Worm (Caenorhabditis elegans) whole organism, L1 larva: ENCODE results near the gene orc-1.
A peak's percentile ranks its signal among the peaks of the same experiment; 100 is the strongest.

Source experiments
- C34B4.2 ChIP-seq: sonication (generic microtip); optimal IDR thresholded peaks from 2 replicates; lab custom pipeline; 2017; ENCODE audit warnings: mild to moderate bottlenecking, missing genetic modification characterization, missing compliant biosample characterization
- Y116A8C.19 ChIP-seq: sonication (generic microtip); optimal IDR thresholded peaks from 2 replicates; lab custom pipeline; 2016; ENCODE audit warnings: missing compliant biosample characterization, missing genetic modification characterization, borderline replicate concordance
- aha-1 ChIP-seq: fragments of 150-350 bp; optimal IDR thresholded peaks from 2 replicates; lab custom pipeline; 2014; ENCODE audit warnings: missing biosample characterization, missing genetic modification characterization
- ama-1 ChIP-seq: fragments of 150-350 bp; optimal IDR thresholded peaks from 2 replicates; lab custom pipeline; 2014
- ceh-8 ChIP-seq: fragments of 200-800 bp; sonication (Bioruptor generic); optimal IDR thresholded peaks from 2 replicates; lab custom pipeline; 2018; ENCODE audit warnings: mild to moderate bottlenecking, missing genetic modification characterization, moderate library complexity, missing compliant biosample characterization
- ceh-88 ChIP-seq: fragments of 200-800 bp; sonication (Bioruptor generic); IDR thresholded peaks from 2 replicates; pipeline ENCODE4 v1.3.6; 2022; ENCODE audit warnings: missing genetic modification characterization, missing compliant biosample characterization
- ces-1 ChIP-seq: fragments of 150-350 bp; optimal IDR thresholded peaks from 2 replicates; lab custom pipeline; 2014; ENCODE audit warnings: missing biosample characterization, missing genetic modification reagents, missing genetic modification characterization
- dsc-1 ChIP-seq: sonication (generic microtip); optimal IDR thresholded peaks from 2 replicates; lab custom pipeline; 2016; ENCODE audit warnings: mild to moderate bottlenecking, missing genetic modification characterization, missing compliant biosample characterization
- efl-3 ChIP-seq: fragments of 200-800 bp; sonication (Bioruptor generic); optimal IDR thresholded peaks from 2 replicates; lab custom pipeline; 2018; ENCODE audit warnings: mild to moderate bottlenecking, missing genetic modification characterization, missing compliant biosample characterization
- egl-13 ChIP-seq: sonication (generic microtip); optimal IDR thresholded peaks from 2 replicates; lab custom pipeline; 2016; ENCODE audit warnings: missing genotype, missing genetic modification reagents, missing genetic modification characterization, missing compliant biosample characterization
- elt-3 ChIP-seq, 6 experiments: fragments of 150-350 bp in 1 of 6; sonication (generic microtip); optimal IDR thresholded peaks; 2 replicates each; lab custom pipeline; 2017 to 2018; ENCODE audit warnings: missing biosample characterization in 6 of 6, missing genetic modification characterization in 6 of 6, inconsistent platforms in 1 of 6
- ets-5 ChIP-seq: fragments of 200-800 bp; sonication (Bioruptor generic); IDR thresholded peaks from 2 replicates; pipeline ENCODE4 v1.3.6; 2022; ENCODE audit warnings: missing genetic modification characterization, missing compliant biosample characterization
- fkh-10 ChIP-seq: sonication (generic microtip); optimal IDR thresholded peaks from 2 replicates; lab custom pipeline; 2017; ENCODE audit warnings: missing biosample characterization, missing genetic modification reagents, missing genetic modification characterization
- fkh-4 ChIP-seq: sonication (generic microtip); optimal IDR thresholded peaks from 2 replicates; lab custom pipeline; 2016; ENCODE audit warnings: missing compliant biosample characterization, missing genetic modification characterization, borderline replicate concordance
- fkh-8 ChIP-seq: sonication (generic microtip); optimal IDR thresholded peaks from 2 replicates; lab custom pipeline; 2016; ENCODE audit warnings: mild to moderate bottlenecking, missing genetic modification characterization, missing compliant biosample characterization
- fos-1 ChIP-seq: fragments of 150-350 bp; optimal IDR thresholded peaks from 2 replicates; lab custom pipeline; 2014; ENCODE audit warnings: missing biosample characterization, missing genetic modification characterization
- hlh-17 ChIP-seq: fragments of 200-800 bp; sonication (Bioruptor generic); optimal IDR thresholded peaks from 2 replicates; lab custom pipeline; 2018; ENCODE audit warnings: missing genetic modification characterization, mild to moderate bottlenecking, missing compliant biosample characterization, moderate library complexity, borderline replicate concordance
- irx-1 ChIP-seq: sonication (generic microtip); optimal IDR thresholded peaks from 2 replicates; lab custom pipeline; 2016; ENCODE audit warnings: missing genetic modification characterization, missing compliant biosample characterization
- lin-13 ChIP-seq: fragments of 150-350 bp; optimal IDR thresholded peaks from 2 replicates; lab custom pipeline; 2014; ENCODE audit warnings: missing biosample characterization, missing genetic modification reagents, missing genetic modification characterization
- lin-14 ChIP-seq: fragments of 200-800 bp; sonication (Bioruptor generic); optimal IDR thresholded peaks from 2 replicates; lab custom pipeline; 2018; ENCODE audit warnings: mild to moderate bottlenecking, missing genetic modification characterization, moderate library complexity, missing compliant biosample characterization
- lin-35 ChIP-seq, 2 experiments: fragments of 150-350 bp; optimal IDR thresholded peaks; 2 replicates each; lab custom pipeline; 2014; ENCODE audit warnings: missing biosample characterization in 2 of 2, missing genetic modification characterization in 2 of 2, missing genetic modification reagents in 2 of 2
- lin-39 ChIP-seq: fragments of 150-350 bp; optimal IDR thresholded peaks from 2 replicates; lab custom pipeline; 2014; ENCODE audit warnings: missing biosample characterization, missing genetic modification reagents, missing genetic modification characterization
- lsy-2 ChIP-seq, 2 experiments: fragments of 150-350 bp; optimal IDR thresholded peaks; 2 replicates each; lab custom pipeline; 2014; ENCODE audit warnings: missing biosample characterization in 2 of 2, missing genetic modification characterization in 2 of 2
- mdl-1 ChIP-seq, 2 experiments: fragments of 150-350 bp; optimal IDR thresholded peaks; 2 replicates each; lab custom pipeline; 2014 to 2017; ENCODE audit warnings: missing biosample characterization in 2 of 2, missing genetic modification characterization in 2 of 2, inconsistent platforms in 1 of 2
- mef-2 ChIP-seq: fragments of 150-350 bp; optimal IDR thresholded peaks from 2 replicates; lab custom pipeline; 2014; ENCODE audit warnings: missing biosample characterization, missing genetic modification characterization
- mep-1 ChIP-seq: fragments of 150-350 bp; optimal IDR thresholded peaks from 2 replicates; lab custom pipeline; 2014; ENCODE audit warnings: missing biosample characterization, missing genetic modification characterization
- nhr-11 ChIP-seq: fragments of 150-350 bp; optimal IDR thresholded peaks from 2 replicates; lab custom pipeline; 2014; ENCODE audit warnings: missing biosample characterization, missing genetic modification characterization
- nhr-12 ChIP-seq: sonication (generic microtip); optimal IDR thresholded peaks from 2 replicates; lab custom pipeline; 2017; ENCODE audit warnings: missing biosample characterization, missing genetic modification characterization
- nhr-19 ChIP-seq: fragments of 200-800 bp; sonication (Bioruptor generic); conservative IDR thresholded peaks from 2 replicates; pipeline ENCODE4 v1.3.6; 2022; ENCODE audit warnings: missing genetic modification characterization, missing compliant biosample characterization
- nhr-20 ChIP-seq: sonication (generic microtip); optimal IDR thresholded peaks from 2 replicates; lab custom pipeline; 2016; ENCODE audit warnings: mild to moderate bottlenecking, missing genetic modification characterization, missing compliant biosample characterization
- nhr-237 ChIP-seq: fragments of 150-350 bp; optimal IDR thresholded peaks from 2 replicates; lab custom pipeline; 2014; ENCODE audit warnings: missing biosample characterization, missing genetic modification characterization
- nhr-47 ChIP-seq: sonication (generic microtip); optimal IDR thresholded peaks from 2 replicates; lab custom pipeline; 2016; ENCODE audit warnings: mild to moderate bottlenecking, missing genetic modification characterization, moderate library complexity, missing compliant biosample characterization
- nhr-71 ChIP-seq: sonication (generic microtip); optimal IDR thresholded peaks from 2 replicates; lab custom pipeline; 2016; ENCODE audit warnings: mild to moderate bottlenecking, missing genetic modification characterization, moderate library complexity, missing compliant biosample characterization
- nhr-76 ChIP-seq: sonication (generic microtip); optimal IDR thresholded peaks from 2 replicates; lab custom pipeline; 2017; ENCODE audit warnings: missing biosample characterization, missing genetic modification characterization
- nhr-77 ChIP-seq: fragments of 150-350 bp; optimal IDR thresholded peaks from 2 replicates; lab custom pipeline; 2014; ENCODE audit warnings: missing biosample characterization, missing genetic modification characterization
- nhr-84 ChIP-seq: sonication (generic microtip); optimal IDR thresholded peaks from 2 replicates; lab custom pipeline; 2017; ENCODE audit warnings: missing biosample characterization, missing genetic modification characterization
- nhr-85 ChIP-seq: sonication (generic microtip); peaks from one replicate; lab custom pipeline; 2016; ENCODE audit warnings: missing genetic modification characterization, inconsistent platforms, missing compliant biosample characterization
- nhr-90 ChIP-seq: sonication (generic microtip); optimal IDR thresholded peaks from 2 replicates; lab custom pipeline; 2016; ENCODE audit warnings: mild to moderate bottlenecking, missing genetic modification characterization, missing compliant biosample characterization; ENCODE audit not compliant: poor library complexity
- pag-3 ChIP-seq: sonication (generic microtip); optimal IDR thresholded peaks from 2 replicates; lab custom pipeline; 2017; ENCODE audit warnings: missing genetic modification characterization, mild to moderate bottlenecking, missing compliant biosample characterization, antibody characterized with exemption, borderline replicate concordance; ENCODE audit not compliant: insufficient read depth
- pax-3 ChIP-seq: fragments of 200-800 bp; sonication (Bioruptor generic); optimal IDR thresholded peaks from 2 replicates; lab custom pipeline; 2018; ENCODE audit warnings: mild to moderate bottlenecking, missing genetic modification characterization, moderate library complexity, missing compliant biosample characterization
- pqm-1 ChIP-seq: sonication (generic microtip); optimal IDR thresholded peaks from 3 replicates; lab custom pipeline; 2017; ENCODE audit warnings: missing biosample characterization, missing genetic modification characterization
- snpc-4 ChIP-seq: fragments of 150-350 bp; optimal IDR thresholded peaks from 2 replicates; lab custom pipeline; 2014; ENCODE audit warnings: missing biosample characterization, missing genetic modification characterization
- snu-23 ChIP-seq: sonication (generic microtip); optimal IDR thresholded peaks from 2 replicates; lab custom pipeline; 2016; ENCODE audit warnings: missing genetic modification characterization, missing compliant biosample characterization
- swsn-7 ChIP-seq: sonication (generic microtip); optimal IDR thresholded peaks from 2 replicates; lab custom pipeline; 2016; ENCODE audit warnings: missing genetic modification characterization, missing compliant biosample characterization
- tlp-1 ChIP-seq: fragments of 150-350 bp; optimal IDR thresholded peaks from 2 replicates; lab custom pipeline; 2014; ENCODE audit warnings: missing biosample characterization, missing genetic modification characterization
- unc-130 ChIP-seq: fragments of 150-350 bp; optimal IDR thresholded peaks from 2 replicates; lab custom pipeline; 2017; ENCODE audit warnings: missing biosample characterization, missing genetic modification characterization, inconsistent platforms
- unc-30 ChIP-seq: sonication (generic microtip); optimal IDR thresholded peaks from 2 replicates; lab custom pipeline; 2017; ENCODE audit warnings: missing biosample characterization, missing genetic modification characterization
- unc-62 ChIP-seq: fragments of 150-350 bp; optimal IDR thresholded peaks from 2 replicates; lab custom pipeline; 2014; ENCODE audit warnings: missing biosample characterization, missing genetic modification reagents, missing genetic modification characterization
- unc-86 ChIP-seq: sonication (generic microtip); optimal IDR thresholded peaks from 2 replicates; lab custom pipeline; 2016; ENCODE audit warnings: missing genetic modification characterization, missing compliant biosample characterization
- unc-98 ChIP-seq: fragments of 200-800 bp; sonication (Bioruptor generic); IDR thresholded peaks from 2 replicates; pipeline ENCODE4 v1.3.6; 2022; ENCODE audit warnings: missing genetic modification characterization, missing compliant biosample characterization
- vab-15 ChIP-seq: sonication (generic microtip); optimal IDR thresholded peaks from 2 replicates; lab custom pipeline; 2017; ENCODE audit warnings: missing genotype, mild to moderate bottlenecking, missing genetic modification characterization, missing compliant biosample characterization
- xbp-1 ChIP-seq: sonication (generic microtip); optimal IDR thresholded peaks from 2 replicates; lab custom pipeline; 2016; ENCODE audit warnings: missing genetic modification characterization, missing compliant biosample characterization
- ztf-11 ChIP-seq, 2 experiments: sonication (generic microtip); optimal IDR thresholded peaks; 2 replicates each; lab custom pipeline; 2016 to 2017; ENCODE audit warnings: missing genetic modification characterization in 2 of 2, missing biosample characterization in 1 of 2, missing compliant biosample characterization in 1 of 2
- ztf-4 ChIP-seq: fragments of 150-350 bp; optimal IDR thresholded peaks from 2 replicates; lab custom pipeline; 2014; ENCODE audit warnings: missing biosample characterization, missing genetic modification characterization

orc-1 gene

ce11 chrIII:10651634-10652033 is 8.7 kb downstream of the orc-1 start:
- TF ChIP-seq Y116A8C.19 (no peak), nhr-11 (tag; lab: Kevin White, UChicago) (no peak), fkh-8 (tag; lab: Kevin White, UChicago) (peak; percentile 11), fkh-4 (tag; lab: Kevin White, UChicago) (peak; percentile 33), irx-1 (tag; lab: Kevin White, UChicago) (no peak), ets-5 (GFP tag; lab: Robert Waterston, UW) (no peak), nhr-20 (peak; percentile 25), lsy-2 (tag; optimal IDR thresholded peaks at IDR 0.05; lab: Kevin White, UChicago) (peak; percentile 46 to 54), nhr-90 (tag; lab: Kevin White, UChicago) (peak; percentile 23), xbp-1 (tag; lab: Kevin White, UChicago) (peak; percentile 29), mep-1 (peak; percentile 63), unc-86 (tag; lab: Kevin White, UChicago) (peak; percentile 66), C34B4.2 (tag; lab: Kevin White, UChicago) (no peak), nhr-12 (tag; lab: Kevin White, UChicago) (no peak), tlp-1 (tag; lab: Kevin White, UChicago) (no peak), ceh-8 (no peak), unc-30 (tag; lab: Kevin White, UChicago) (no peak), lin-14 (GFP tag; lab: Kevin White, UChicago) (no peak), mef-2 (tag; lab: Kevin White, UChicago) (no peak), lin-35 (GFP tag; optimal IDR thresholded peaks at IDR 0.05; lab: Kevin White, UChicago) (peak; percentile 45 to 57), dsc-1 (tag; lab: Kevin White, UChicago) (peak; percentile 81), pax-3 (tag; lab: Kevin White, UChicago) (no peak), fos-1 (tag; lab: Kevin White, UChicago) (no peak), unc-62 (GFP tag; lab: Kevin White, UChicago) (no peak), elt-3 (tag; optimal IDR thresholded peaks at IDR 0.05; lab: Kevin White, UChicago) (no peak), hlh-17 (GFP tag; lab: Kevin White, UChicago) (no peak), nhr-71 (peak; percentile 58), ceh-88 (GFP tag; lab: Robert Waterston, UW) (no peak), nhr-47 (peak; percentile 66), egl-13 (tag; lab: Kevin White, UChicago) (no peak), ztf-4 (tag; lab: Kevin White, UChicago) (no peak), fkh-10 (no peak), mdl-1 (tag; optimal IDR thresholded peaks at IDR 0.05; lab: Kevin White, UChicago) (peak in 1 of 2 experiments; percentile 48), ama-1 (lab: Kevin White, UChicago) (no peak), pag-3 (tag; lab: Kevin White, UChicago) (no peak), pqm-1 (tag; lab: Kevin White, UChicago) (no peak), nhr-77 (tag; lab: Kevin White, UChicago) (no peak), efl-3 (GFP tag; lab: Kevin White, UChicago) (no peak), vab-15 (no peak), snpc-4 (tag; lab: Kevin White, UChicago) (no peak), nhr-237 (tag; lab: Kevin White, UChicago) (no peak), ces-1 (GFP tag; lab: Kevin White, UChicago) (no peak), lin-39 (tag; lab: Kevin White, UChicago) (no peak), ztf-11 (tag; optimal IDR thresholded peaks at IDR 0.05; lab: Kevin White, UChicago) (peak in 1 of 2 experiments; percentile 73), lin-13 (GFP tag; lab: Kevin White, UChicago) (no peak), nhr-85 (tag; lab: Kevin White, UChicago) (no peak), swsn-7 (peak; percentile 53), snu-23 (GFP tag; lab: Kevin White, UChicago) (peak; percentile 64), nhr-84 (tag; lab: Kevin White, UChicago) (no peak), nhr-19 (GFP tag; lab: Robert Waterston, UW) (no peak), aha-1 (tag; lab: Kevin White, UChicago) (no peak), nhr-76 (tag; lab: Kevin White, UChicago) (no peak), unc-130 (tag; lab: Kevin White, UChicago) (no peak), unc-98 (GFP tag; lab: Robert Waterston, UW) (no peak)
